3 fruit fly cellular contexts compared by ENCODE assay signal in genomic region chr3R:26020244-26021171, dm6.
A peak's percentile ranks its signal among the peaks of the same experiment; 100 is the strongest.
TF ChIP-seq lines count a peak whose summit lies in the region.

No protein-coding gene starts in this region.

TF ChIP-seq in whole organism, embryonic, 481 proteins besides CTCF, POLR2A, EP300 and RAD21 (continued from another document and continues in another):
- TF ChIP-seq gce (GFP tag; IDR thresholded peaks at IDR 0.05; lab: Robert Waterston, UW) (peak; percentile 33; the same call in 1 of the 3 replicates), lab (GFP tag; optimal IDR thresholded peaks at IDR 0.05; lab: Kevin White, UChicago) (peak; percentile 67), Hsf (GFP tag; optimal IDR thresholded peaks at IDR 0.05; lab: Kevin White, UChicago) (peak; percentile 22), Optix (GFP tag; IDR thresholded peaks at IDR 0.05; lab: Robert Waterston, UW) (0 out of 3 replicates have a peak, but pooled peaks have one; percentile 8), lbe (GFP tag; optimal IDR thresholded peaks at IDR 0.05; lab: Kevin White, UChicago) (peak; percentile 46), E2f1 (GFP tag; IDR thresholded peaks at IDR 0.05; lab: Robert Waterston, UW) (peak; percentile 62), bsh (GFP tag; optimal IDR thresholded peaks at IDR 0.05; lab: Kevin White, UChicago) (peak; percentile 33 to 82), CG6272 (GFP tag; IDR thresholded peaks at IDR 0.05; lab: Robert Waterston, UW) (no peak), amos (GFP tag; IDR thresholded peaks at IDR 0.05; lab: Robert Waterston, UW; ENCODE audit: partially characterized antibody) (no peak), pan (optimal IDR thresholded peaks at IDR 0.05; lab: Kevin White, UChicago) (no peak), pan (GFP tag; optimal IDR thresholded peaks at IDR 0.05 in 1 of 2, IDR thresholded peaks at IDR 0.05 in 1 of 2) (peak in 1 of 2 experiments; percentile 79), CG11723 (GFP tag; optimal IDR thresholded peaks at IDR 0.05; lab: Kevin White, UChicago) (peak; percentile 28), Dad (GFP tag; optimal IDR thresholded peaks at IDR 0.05; lab: Kevin White, UChicago) (no peak), Fer3 (tag; optimal IDR thresholded peaks at IDR 0.05; lab: Kevin White, UChicago) (peak; percentile 47), Hr3 (GFP tag; optimal IDR thresholded peaks at IDR 0.05; lab: Kevin White, UChicago) (peak; percentile 57), bowl (GFP tag; IDR thresholded peaks at IDR 0.05; lab: Robert Waterston, UW) (no peak), Spps (tag; optimal IDR thresholded peaks at IDR 0.05; lab: Kevin White, UChicago) (peak; percentile 59), scrt (GFP tag; optimal IDR thresholded peaks at IDR 0.05; lab: Kevin White, UChicago) (peak; percentile 46), CG2875 (GFP tag; optimal IDR thresholded peaks at IDR 0.05; lab: Kevin White, UChicago) (peak; percentile 55), Jarid2 (GFP tag; optimal IDR thresholded peaks at IDR 0.05; lab: Kevin White, UChicago) (no peak), CG18619 (GFP tag; optimal IDR thresholded peaks at IDR 0.05; lab: Kevin White, UChicago) (peak; percentile 33), h (optimal IDR thresholded peaks at IDR 0.05; lab: Kevin White, UChicago) (peak; percentile 56), Rfx (GFP tag; IDR thresholded peaks at IDR 0.05; lab: Robert Waterston, UW) (peak; percentile 52), Sox100B (GFP tag; optimal IDR thresholded peaks at IDR 0.05; lab: Kevin White, UChicago) (peak; percentile 76), emc (GFP tag; optimal IDR thresholded peaks at IDR 0.05; lab: Kevin White, UChicago) (no peak), seq (GFP tag; IDR thresholded peaks at IDR 0.05; lab: Robert Waterston, UW) (peak; percentile 30; the same call in 1 of the 2 replicates), Dfd (GFP tag; optimal IDR thresholded peaks at IDR 0.05; lab: Kevin White, UChicago) (no peak), pnt (GFP tag; optimal IDR thresholded peaks at IDR 0.05; lab: Kevin White, UChicago) (no peak), CG16863 (GFP tag; optimal IDR thresholded peaks at IDR 0.05; lab: Kevin White, UChicago) (peak; percentile 25), aop (GFP tag; IDR thresholded peaks at IDR 0.05; lab: Robert Waterston, UW) (no peak), CG9609 (GFP tag; optimal IDR thresholded peaks at IDR 0.05; lab: Kevin White, UChicago) (no peak), CG13894 (tag; optimal IDR thresholded peaks at IDR 0.05; lab: Kevin White, UChicago) (peak; percentile 16), E2f2 (GFP tag; IDR thresholded peaks at IDR 0.05; lab: Robert Waterston, UW) (peak; percentile 26; the same call in 1 of the 2 replicates), CG10431 (GFP tag; optimal IDR thresholded peaks at IDR 0.05; lab: Kevin White, UChicago) (peak; percentile 27), ftz-f1 (GFP tag; optimal IDR thresholded peaks at IDR 0.05; lab: Kevin White, UChicago) (peak; percentile 81), pfk (GFP tag; optimal IDR thresholded peaks at IDR 0.05; lab: Kevin White, UChicago) (no peak), CG1024 (GFP tag; IDR thresholded peaks at IDR 0.05; lab: Robert Waterston, UW) (no peak), Hmx (GFP tag; optimal IDR thresholded peaks at IDR 0.05; lab: Kevin White, UChicago) (peak; percentile 27), Awh (GFP tag; IDR thresholded peaks at IDR 0.05; lab: Robert Waterston, UW) (0 out of 2 replicates have a peak, but pooled peaks have one; percentile 39), CG15514 (GFP tag; optimal IDR thresholded peaks at IDR 0.05; lab: Kevin White, UChicago) (peak; percentile 8), onecut (GFP tag; IDR thresholded peaks at IDR 0.05; lab: Robert Waterston, UW) (0 out of 2 replicates have a peak, but pooled peaks have one; percentile 15), fd96Cb (tag; optimal IDR thresholded peaks at IDR 0.05; lab: Kevin White, UChicago) (peak; percentile 77), Gug (GFP tag; IDR thresholded peaks at IDR 0.05; lab: Robert Waterston, UW) (no peak)

TF ChIP-seq in whole organism, prepupa, 60 proteins besides CTCF, POLR2A, EP300 and RAD21 (continued from another document):
- TF ChIP-seq lz (GFP tag; optimal IDR thresholded peaks at IDR 0.05; lab: Kevin White, UChicago) (peak; percentile 46), Sox14 (GFP tag; optimal IDR thresholded peaks at IDR 0.05; lab: Kevin White, UChicago) (peak; percentile 36), spab (GFP tag; optimal IDR thresholded peaks at IDR 0.05; lab: Kevin White, UChicago) (peak; percentile 66), net (GFP tag; optimal IDR thresholded peaks at IDR 0.05; lab: Kevin White, UChicago) (peak; percentile 62), Hr38 (GFP tag; optimal IDR thresholded peaks at IDR 0.05; lab: Kevin White, UChicago) (no peak), Met (GFP tag; optimal IDR thresholded peaks at IDR 0.05; lab: Kevin White, UChicago) (peak; percentile 53), pdm3 (GFP tag; optimal IDR thresholded peaks at IDR 0.05; lab: Kevin White, UChicago) (peak; percentile 65), CG11762 (GFP tag; optimal IDR thresholded peaks at IDR 0.05; lab: Kevin White, UChicago; ENCODE audit: insufficient read depth) (peak; percentile 59), CG6808 (GFP tag; optimal IDR thresholded peaks at IDR 0.05; lab: Kevin White, UChicago) (peak; percentile 72), Hr39 (GFP tag; optimal IDR thresholded peaks at IDR 0.05; lab: Kevin White, UChicago) (peak; percentile 36), dac (GFP tag; optimal IDR thresholded peaks at IDR 0.05; lab: Kevin White, UChicago) (peak; percentile 53), svp (GFP tag; lab: Kevin White, UChicago) (no peak), acj6 (GFP tag; optimal IDR thresholded peaks at IDR 0.05; lab: Kevin White, UChicago) (peak; percentile 72), CG4318 (GFP tag; optimal IDR thresholded peaks at IDR 0.05; lab: Kevin White, UChicago) (peak; percentile 78), CG6276 (GFP tag; optimal IDR thresholded peaks at IDR 0.05; lab: Kevin White, UChicago) (peak; percentile 74), fd85E (GFP tag; optimal IDR thresholded peaks at IDR 0.05; lab: Kevin White, UChicago) (no peak), Sox102F (GFP tag; optimal IDR thresholded peaks at IDR 0.05; lab: Kevin White, UChicago) (peak; percentile 26), CG8119 (GFP tag; IDR thresholded peaks at IDR 0.05; lab: Robert Waterston, UW) (peak; percentile 83), esn (GFP tag; optimal IDR thresholded peaks at IDR 0.05; lab: Kevin White, UChicago) (peak; percentile 64), CG15336 (GFP tag; IDR thresholded peaks at IDR 0.05; lab: Robert Waterston, UW) (peak; percentile 86), Smox (GFP tag; optimal IDR thresholded peaks at IDR 0.05; lab: Kevin White, UChicago) (peak; percentile 51), Eip78C (GFP tag; lab: Kevin White, UChicago) (peak; percentile 89), Ets96B (tag; optimal IDR thresholded peaks at IDR 0.05; lab: Kevin White, UChicago) (peak; percentile 72), CG8319 (GFP tag; optimal IDR thresholded peaks at IDR 0.05; lab: Kevin White, UChicago) (peak; percentile 24), Blimp-1 (GFP tag; optimal IDR thresholded peaks at IDR 0.05; lab: Kevin White, UChicago) (no peak), CG31627 (GFP tag; optimal IDR thresholded peaks at IDR 0.05; lab: Kevin White, UChicago) (peak; percentile 15), CG6792 (GFP tag; optimal IDR thresholded peaks at IDR 0.05; lab: Kevin White, UChicago) (peak; percentile 33), salr (GFP tag; optimal IDR thresholded peaks at IDR 0.05; lab: Kevin White, UChicago) (peak; percentile 34 to 75), ss (GFP tag; optimal IDR thresholded peaks at IDR 0.05; lab: Kevin White, UChicago) (peak; percentile 9 to 61), Lpt (GFP tag; optimal IDR thresholded peaks at IDR 0.05; lab: Kevin White, UChicago) (peak; percentile 25), CG11902 (GFP tag; optimal IDR thresholded peaks at IDR 0.05; lab: Kevin White, UChicago) (peak; percentile 47), CG11294 (GFP tag; IDR thresholded peaks at IDR 0.05; lab: Robert Waterston, UW) (peak; percentile 19; the same call in 1 of the 2 replicates), fd59A (GFP tag; optimal IDR thresholded peaks at IDR 0.05; lab: Kevin White, UChicago) (peak; percentile 55), CG10669 (GFP tag; optimal IDR thresholded peaks at IDR 0.05; lab: Kevin White, UChicago) (peak; percentile 73), CG3919 (GFP tag; optimal IDR thresholded peaks at IDR 0.05; lab: Kevin White, UChicago) (peak; percentile 62), Eip75B (GFP tag; optimal IDR thresholded peaks at IDR 0.05; lab: Kevin White, UChicago) (peak; percentile 61), CG3032 (tag; optimal IDR thresholded peaks at IDR 0.05; lab: Kevin White, UChicago) (peak; percentile 68), CG6854 (GFP tag; optimal IDR thresholded peaks at IDR 0.05; lab: Kevin White, UChicago) (no peak), Gug (GFP tag; IDR thresholded peaks at IDR 0.05; lab: Robert Waterston, UW) (peak; percentile 58), CG32006 (GFP tag; optimal IDR thresholded peaks at IDR 0.05; lab: Kevin White, UChicago) (peak; percentile 88)

TF ChIP-seq in whole organism, wandering third instar larva, 38 proteins besides CTCF, POLR2A, EP300 and RAD21 (continued from another document):
- TF ChIP-seq Mio (GFP tag; optimal IDR thresholded peaks at IDR 0.05; lab: Kevin White, UChicago): no peak
- peak; percentile 6 for TF ChIP-seq Hnf4 (GFP tag; optimal IDR thresholded peaks at IDR 0.05; lab: Kevin White, UChicago)
- no peak for TF ChIP-seq CG32264 (GFP tag; optimal IDR thresholded peaks at IDR 0.05; lab: Kevin White, UChicago)
- peak; percentile 9 to 76 for TF ChIP-seq dl (GFP tag; optimal IDR thresholded peaks at IDR 0.05; lab: Kevin White, UChicago; ENCODE audit: insufficient read depth in 1 of 2, partially characterized antibody in 2 of 2)
- TF ChIP-seq Sp1 (GFP tag; optimal IDR thresholded peaks at IDR 0.05; lab: Kevin White, UChicago): peak; percentile 42
- no peak for TF ChIP-seq lola (GFP tag; optimal IDR thresholded peaks at IDR 0.05; lab: Kevin White, UChicago)
- no peak for TF ChIP-seq pan (optimal IDR thresholded peaks at IDR 0.05; lab: Kevin White, UChicago)
- TF ChIP-seq sv (GFP tag; optimal IDR thresholded peaks at IDR 0.05; lab: Kevin White, UChicago): peak; percentile 54
- no peak for TF ChIP-seq Abd-B (GFP tag; optimal IDR thresholded peaks at IDR 0.05; lab: Kevin White, UChicago)
- peak; percentile 0 for TF ChIP-seq sage (GFP tag; optimal IDR thresholded peaks at IDR 0.05; lab: Kevin White, UChicago)
- TF ChIP-seq HLH106 (tag; optimal IDR thresholded peaks at IDR 0.05; lab: Kevin White, UChicago): peak; percentile 31
- no peak for TF ChIP-seq usp (GFP tag; optimal IDR thresholded peaks at IDR 0.05; lab: Kevin White, UChicago)
- no peak for TF ChIP-seq GATAd (GFP tag; optimal IDR thresholded peaks at IDR 0.05; lab: Kevin White, UChicago)
- TF ChIP-seq br (GFP tag; optimal IDR thresholded peaks at IDR 0.05; lab: Kevin White, UChicago): no peak
